Fruit fly (Drosophila melanogaster) whole organism, pupa: Measurements from ENCODE around the gene CG4101.

Experiments used
- CG14655 ChIP-seq: fragments of 200-800 bp; sonication (Bioruptor generic); optimal IDR thresholded peaks from 3 replicates; lab custom pipeline; 2017; ENCODE audit warnings: mild to moderate bottlenecking, missing biosample characterization, missing genetic modification reagents, missing genetic modification characterization
- CG17806 ChIP-seq: fragments of 200-800 bp; sonication (Bioruptor generic); optimal IDR thresholded peaks from 2 replicates; lab custom pipeline; 2018; ENCODE audit warnings: missing biosample characterization, mild to moderate bottlenecking, missing genetic modification characterization, moderate library complexity
- CG32121 ChIP-seq: fragments of 200-800 bp; sonication (Bioruptor generic); IDR thresholded peaks from 2 replicates; pipeline ENCODE4 v1.3.6; 2022; ENCODE audit warnings: missing biosample characterization, missing genetic modification characterization
- CG8159 ChIP-seq: fragments of 200-800 bp; sonication (Bioruptor generic); optimal IDR thresholded peaks from 3 replicates; lab custom pipeline; 2018; ENCODE audit warnings: missing biosample characterization, mild to moderate bottlenecking, missing genetic modification characterization, moderate library complexity
- CG8301 ChIP-seq: fragments of 200-800 bp; sonication (Bioruptor generic); optimal IDR thresholded peaks from 2 replicates; lab custom pipeline; 2018; ENCODE audit warnings: missing biosample characterization, mild to moderate bottlenecking, missing genetic modification characterization
- CG9948 ChIP-seq: fragments of 200-800 bp; sonication (Bioruptor generic); optimal IDR thresholded peaks from 2 replicates; lab custom pipeline; 2018; ENCODE audit warnings: missing biosample characterization, mild to moderate bottlenecking, missing genetic modification characterization, moderate library complexity
- D1 ChIP-seq: fragments of 200-800 bp; sonication (Bioruptor generic); optimal IDR thresholded peaks from 2 replicates; lab custom pipeline; 2018; ENCODE audit warnings: missing biosample characterization, mild to moderate bottlenecking, missing genetic modification characterization, moderate library complexity
- EcR ChIP-seq: fragments of 200-800 bp; sonication (Bioruptor generic); optimal IDR thresholded peaks from 3 replicates; lab custom pipeline; 2019; ENCODE audit warnings: missing biosample characterization, missing genetic modification characterization, mild to moderate bottlenecking, moderate library complexity, missing genetic modification reagents
- Ets98B ChIP-seq: fragments of 200-800 bp; sonication (Bioruptor generic); IDR thresholded peaks from 2 replicates; pipeline ENCODE4 v1.3.6; 2022; ENCODE audit warnings: missing biosample characterization, missing genetic modification characterization
- Snoo ChIP-seq: fragments of 200-800 bp; sonication (Bioruptor generic); optimal IDR thresholded peaks from 3 replicates; lab custom pipeline; 2017; ENCODE audit warnings: missing biosample characterization, mild to moderate bottlenecking, missing genetic modification characterization, inconsistent platforms
- gl ChIP-seq: fragments of 200-800 bp; sonication (Bioruptor generic); optimal IDR thresholded peaks from 2 replicates; lab custom pipeline; 2018; ENCODE audit warnings: missing biosample characterization, mild to moderate bottlenecking, missing genetic modification characterization

dm6 chr3L:16581201-16581705, 31.0 kb upstream of the CG4101 start, which contains the start of gene Smn:
- TF ChIP-seq CG8159 (tag; lab: Kevin White, UChicago) (no peak), CG32121 (GFP tag; lab: Robert Waterston, UW) (no peak), EcR (no peak), D1 (tag; lab: Kevin White, UChicago) (no peak), CG14655 (GFP tag; lab: Kevin White, UChicago) (no peak), CG17806 (tag; lab: Kevin White, UChicago) (no peak), CG9948 (tag; lab: Kevin White, UChicago) (peak; percentile 2), Snoo (tag; lab: Kevin White, UChicago) (peak; percentile 33), CG8301 (peak; percentile 41), gl (tag; lab: Kevin White, UChicago) (no peak), Ets98B (GFP tag; lab: Robert Waterston, UW) (peak; percentile 17; the same call in 1 of the 2 replicates)
